Fruit fly (Drosophila melanogaster) whole organism, embryonic: ENCODE results near the gene gro.

ENCODE experiments used
- Asciz ChIP-seq: fragments of 200-800 bp; sonication (Bioruptor generic); optimal IDR thresholded peaks from 2 replicates; lab custom pipeline; 2017; ENCODE audit warnings: missing biosample characterization, mild to moderate bottlenecking, missing genetic modification characterization, missing genetic modification reagents
- B-H1 ChIP-seq: fragments of 200-800 bp; sonication (Bioruptor generic); IDR thresholded peaks from 3 replicates; pipeline ENCODE4 v1.3.6; 2022; ENCODE audit warnings: missing biosample characterization, missing genetic modification characterization
- B-H2 ChIP-seq: fragments of 200-800 bp; sonication (Bioruptor generic); optimal IDR thresholded peaks from 2 replicates; lab custom pipeline; 2018; ENCODE audit warnings: missing biosample characterization, mild to moderate bottlenecking, missing genetic modification characterization
- Bdp1 ChIP-seq: fragments of 200-800 bp; sonication (Bioruptor generic); optimal IDR thresholded peaks from 3 replicates; lab custom pipeline; 2016; ENCODE audit warnings: missing biosample characterization, missing genetic modification characterization
- CG10267 ChIP-seq: fragments of 200-800 bp; sonication (Bioruptor generic); optimal IDR thresholded peaks from 2 replicates; lab custom pipeline; 2018; ENCODE audit warnings: missing biosample characterization, mild to moderate bottlenecking, missing genetic modification characterization, moderate library complexity
- CG10366 ChIP-seq: fragments of 200-800 bp; sonication (Bioruptor generic); IDR thresholded peaks from 2 replicates; pipeline ENCODE4 v1.3.6; 2022; ENCODE audit warnings: missing biosample characterization, missing genetic modification characterization
- CG11456 ChIP-seq: fragments of 200-800 bp; sonication (Bioruptor generic); IDR thresholded peaks from 3 replicates; pipeline ENCODE4 v1.3.6; 2022; ENCODE audit warnings: missing biosample characterization, missing genetic modification characterization
- CG12071 ChIP-seq: fragments of 200-800 bp; sonication (Bioruptor generic); optimal IDR thresholded peaks from 3 replicates; lab custom pipeline; 2018; ENCODE audit warnings: missing biosample characterization, mild to moderate bottlenecking, missing genetic modification characterization
- CG12744 ChIP-seq: fragments of 200-800 bp; sonication (Bioruptor generic); optimal IDR thresholded peaks from 2 replicates; lab custom pipeline; 2016; ENCODE audit warnings: missing biosample characterization, missing genetic modification characterization
- CG13624 ChIP-seq: fragments of 200-800 bp; sonication (Bioruptor generic); optimal IDR thresholded peaks from 2 replicates; lab custom pipeline; 2016; ENCODE audit warnings: missing biosample characterization, missing genetic modification characterization
- CG13894 ChIP-seq: fragments of 200-800 bp; sonication (Bioruptor generic); optimal IDR thresholded peaks from 3 replicates; lab custom pipeline; 2018; ENCODE audit warnings: missing biosample characterization, mild to moderate bottlenecking, missing genetic modification characterization, moderate library complexity
- CG14050 ChIP-seq: fragments of 200-800 bp; sonication (Bioruptor generic); IDR thresholded peaks from 3 replicates; pipeline ENCODE4 v1.3.6; 2022; ENCODE audit warnings: missing biosample characterization, missing genetic modification characterization
- CG1603 ChIP-seq: fragments of 200-800 bp; sonication (Bioruptor generic); optimal IDR thresholded peaks from 2 replicates; lab custom pipeline; 2019; ENCODE audit warnings: missing biosample characterization, mild to moderate bottlenecking, missing genetic modification characterization, moderate library complexity
- CG16813 ChIP-seq: fragments of 200-800 bp; sonication (Bioruptor generic); IDR thresholded peaks from 3 replicates; pipeline ENCODE4 v1.3.6; 2022; ENCODE audit warnings: missing biosample characterization, missing genetic modification characterization; ENCODE audit not compliant: partially characterized antibody
- CG17612 ChIP-seq: fragments of 200-800 bp; sonication (Bioruptor generic); IDR thresholded peaks from 2 replicates; pipeline ENCODE4 v1.3.6; 2022; ENCODE audit warnings: missing biosample characterization, missing genetic modification characterization
- CG1832 ChIP-seq: fragments of 200-800 bp; sonication (Bioruptor generic); optimal IDR thresholded peaks from 2 replicates; lab custom pipeline; 2017; ENCODE audit warnings: missing biosample characterization, mild to moderate bottlenecking, missing genetic modification characterization, inconsistent platforms
- CG30403 ChIP-seq: fragments of 200-800 bp; sonication (Bioruptor generic); optimal IDR thresholded peaks from 3 replicates; lab custom pipeline; 2016; ENCODE audit warnings: missing biosample characterization, missing genetic modification characterization
- CG31388 ChIP-seq: fragments of 200-800 bp; sonication (Bioruptor generic); optimal IDR thresholded peaks from 2 replicates; lab custom pipeline; 2016; ENCODE audit warnings: missing biosample characterization, missing genetic modification characterization
- CG32532 ChIP-seq: fragments of 200-800 bp; sonication (Bioruptor generic); IDR thresholded peaks from 2 replicates; pipeline ENCODE4 v1.3.6; 2022; ENCODE audit warnings: missing biosample characterization, missing genetic modification characterization
- CG32772 ChIP-seq: fragments of 200-800 bp; sonication (Bioruptor generic); IDR thresholded peaks from 2 replicates; pipeline ENCODE4 v1.3.6; 2022; ENCODE audit warnings: missing biosample characterization, missing genetic modification characterization
- CG5953 ChIP-seq: fragments of 200-800 bp; sonication (Bioruptor generic); IDR thresholded peaks from 2 replicates; pipeline ENCODE4 v1.3.6; 2022; ENCODE audit warnings: missing biosample characterization, missing genetic modification characterization
- CG8388 ChIP-seq: fragments of 200-800 bp; sonication (Bioruptor generic); optimal IDR thresholded peaks from 2 replicates; lab custom pipeline; 2019; ENCODE audit warnings: missing biosample characterization, mild to moderate bottlenecking, missing genetic modification characterization, moderate library complexity
- CG8924 ChIP-seq: fragments of 200-800 bp; optimal IDR thresholded peaks from 3 replicates; lab custom pipeline; 2019; ENCODE audit warnings: missing biosample characterization, mild to moderate bottlenecking, missing genetic modification characterization, moderate library complexity
- CG9437 ChIP-seq: fragments of 200-800 bp; sonication (Bioruptor generic); optimal IDR thresholded peaks from 2 replicates; lab custom pipeline; 2018; ENCODE audit warnings: missing biosample characterization, mild to moderate bottlenecking, missing genetic modification characterization
- CG9876 ChIP-seq: fragments of 200-800 bp; sonication (Bioruptor generic); optimal IDR thresholded peaks from 2 replicates; lab custom pipeline; 2016; ENCODE audit warnings: missing biosample characterization, missing genetic modification characterization
- CG9932 ChIP-seq: fragments of 200-800 bp; sonication (Bioruptor generic); IDR thresholded peaks from 2 replicates; pipeline ENCODE4 v1.3.6; 2022; ENCODE audit warnings: missing biosample characterization, missing genetic modification characterization
- CkIIα-i1 ChIP-seq: fragments of 200-800 bp; sonication (Bioruptor generic); IDR thresholded peaks from 2 replicates; pipeline ENCODE4 v1.3.6; 2022; ENCODE audit warnings: missing biosample characterization, missing genetic modification characterization
- Dbx ChIP-seq: fragments of 200-800 bp; sonication (Bioruptor generic); IDR thresholded peaks from 3 replicates; pipeline ENCODE4 v1.3.6; 2022; ENCODE audit warnings: missing biosample characterization, missing genetic modification characterization
- Doc2 ChIP-seq: fragments of 200-800 bp; sonication (Bioruptor generic); IDR thresholded peaks from 2 replicates; pipeline ENCODE4 v1.3.6; 2022; ENCODE audit warnings: missing biosample characterization, missing genetic modification characterization
- Ets65A ChIP-seq: fragments of 200-800 bp; sonication (Bioruptor generic); peaks from one replicate; lab custom pipeline; 2016; ENCODE audit warnings: missing biosample characterization, missing genetic modification characterization
- Hey ChIP-seq: fragments of 200-800 bp; sonication (Bioruptor generic); optimal IDR thresholded peaks from 3 replicates; lab custom pipeline; 2018; ENCODE audit warnings: missing biosample characterization, mild to moderate bottlenecking, missing genetic modification characterization
- Hmr ChIP-seq: fragments of 200-800 bp; sonication (Bioruptor generic); optimal IDR thresholded peaks from 3 replicates; lab custom pipeline; 2017; ENCODE audit warnings: mild to moderate bottlenecking, missing biosample characterization, missing genetic modification reagents, missing genetic modification characterization
- Mad ChIP-seq: fragments of 200-800 bp; sonication (Bioruptor generic); optimal IDR thresholded peaks from 2 replicates; lab custom pipeline; 2016; ENCODE audit warnings: missing biosample characterization, missing genetic modification characterization
- ac ChIP-seq: fragments of 200-800 bp; sonication (Bioruptor generic); optimal IDR thresholded peaks from 3 replicates; lab custom pipeline; 2017; ENCODE audit warnings: missing biosample characterization, mild to moderate bottlenecking, missing genetic modification characterization
- al ChIP-seq: fragments of 200-800 bp; sonication (Bioruptor generic); IDR thresholded peaks from 2 replicates; pipeline ENCODE4 v1.3.6; 2022; ENCODE audit warnings: missing biosample characterization, missing genetic modification characterization
- ap ChIP-seq: fragments of 200-800 bp; sonication (Bioruptor generic); IDR thresholded peaks from 2 replicates; pipeline ENCODE4 v1.3.6; 2022; ENCODE audit warnings: missing biosample characterization, missing genetic modification characterization
- ash1 ChIP-seq: fragments of 200-800 bp; sonication (Bioruptor generic); optimal IDR thresholded peaks from 2 replicates; lab custom pipeline; 2018; ENCODE audit warnings: missing biosample characterization, mild to moderate bottlenecking, missing genetic modification characterization
- ato ChIP-seq: fragments of 200-800 bp; sonication (Bioruptor generic); IDR thresholded peaks from 2 replicates; pipeline ENCODE4 v1.3.6; 2022; ENCODE audit warnings: missing biosample characterization, missing genetic modification characterization; ENCODE audit not compliant: partially characterized antibody
- bowl ChIP-seq: fragments of 200-800 bp; sonication (Bioruptor generic); IDR thresholded peaks from 2 replicates; pipeline ENCODE4 v1.3.6; 2022; ENCODE audit warnings: missing biosample characterization, missing genetic modification characterization
- cg ChIP-seq: fragments of 200-800 bp; sonication (Bioruptor generic); optimal IDR thresholded peaks from 3 replicates; lab custom pipeline; 2019; ENCODE audit warnings: missing biosample characterization, mild to moderate bottlenecking, missing genetic modification characterization, moderate library complexity
- exex ChIP-seq: fragments of 200-800 bp; sonication (Bioruptor generic); optimal IDR thresholded peaks from 4 replicates; lab custom pipeline; 2018; ENCODE audit warnings: missing biosample characterization, mild to moderate bottlenecking, missing genetic modification characterization, moderate library complexity
- fu2 ChIP-seq: fragments of 200-800 bp; sonication (Bioruptor generic); optimal IDR thresholded peaks from 2 replicates; lab custom pipeline; 2016; ENCODE audit warnings: missing biosample characterization, missing genetic modification characterization
- gro ChIP-seq: fragments of 200-800 bp; sonication (Bioruptor generic); optimal IDR thresholded peaks from 2 replicates; lab custom pipeline; 2016; ENCODE audit warnings: missing biosample characterization, missing genetic modification characterization
- kay ChIP-seq: fragments of 200-800 bp; sonication (Bioruptor generic); optimal IDR thresholded peaks from 2 replicates; lab custom pipeline; 2016; ENCODE audit warnings: missing biosample characterization, missing genetic modification characterization
- ken ChIP-seq: fragments of 200-800 bp; sonication (Bioruptor generic); IDR thresholded peaks from 3 replicates; pipeline ENCODE4 v1.3.6; 2022; ENCODE audit warnings: missing biosample characterization, missing genetic modification characterization
- pita ChIP-seq: fragments of 200-800 bp; sonication (Bioruptor generic); optimal IDR thresholded peaks from 2 replicates; lab custom pipeline; 2017; ENCODE audit warnings: missing biosample characterization, mild to moderate bottlenecking, missing genetic modification characterization
- schlank ChIP-seq: fragments of 200-800 bp; sonication (Bioruptor generic); optimal IDR thresholded peaks from 2 replicates; lab custom pipeline; 2018; ENCODE audit warnings: missing biosample characterization, mild to moderate bottlenecking, missing genetic modification characterization
- sug ChIP-seq: fragments of 200-800 bp; optimal IDR thresholded peaks from 2 replicates; lab custom pipeline; 2019; ENCODE audit warnings: missing biosample characterization, mild to moderate bottlenecking, missing genetic modification characterization, moderate library complexity
- trem ChIP-seq: fragments of 200-800 bp; optimal IDR thresholded peaks from 3 replicates; lab custom pipeline; 2019; ENCODE audit warnings: missing biosample characterization, mild to moderate bottlenecking, missing genetic modification characterization, moderate library complexity
- tx ChIP-seq: fragments of 200-800 bp; sonication (Bioruptor generic); optimal IDR thresholded peaks from 2 replicates; lab custom pipeline; 2016; ENCODE audit warnings: missing biosample characterization, missing genetic modification characterization
- vvl ChIP-seq: fragments of 200-800 bp; sonication (Bioruptor generic); IDR thresholded peaks from 2 replicates; pipeline ENCODE4 v1.3.6; 2022; ENCODE audit warnings: missing biosample characterization, missing genetic modification characterization

The gro gene

DNA sequence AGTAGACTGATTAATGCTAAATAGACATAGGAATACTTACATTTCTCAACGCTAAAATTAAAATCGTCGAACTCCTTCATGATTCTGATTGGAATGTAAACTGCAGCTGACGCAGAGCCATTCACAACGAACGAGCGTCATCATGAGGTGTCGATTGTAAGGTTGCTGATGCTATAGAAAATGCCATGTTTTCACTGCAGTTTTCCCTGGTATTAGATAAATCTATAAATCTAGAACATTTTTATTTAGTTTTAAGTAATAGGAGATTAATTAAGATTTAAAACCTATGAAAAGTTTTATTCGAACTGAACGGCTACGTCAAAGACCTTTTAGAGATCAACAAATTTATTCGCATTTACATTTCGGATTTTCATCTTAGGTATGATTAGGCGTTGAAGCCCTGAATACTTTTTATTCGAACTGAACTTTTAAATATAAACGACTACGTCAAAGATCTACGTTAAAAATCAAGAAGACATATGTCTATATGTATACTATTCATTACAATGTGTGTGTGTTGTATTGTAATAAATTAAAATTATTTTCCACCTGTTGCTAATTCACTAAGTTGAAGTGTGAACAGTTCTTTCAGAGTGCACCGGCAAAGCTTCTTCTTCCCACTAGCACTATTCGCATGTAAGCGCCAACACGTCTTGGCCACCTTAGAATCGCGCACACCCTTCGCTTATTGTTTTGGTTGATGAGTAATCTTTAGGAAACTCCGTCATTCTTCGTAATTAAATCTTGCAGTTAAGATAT is 10.8 kb downstream of the gro start, which contains the start of the genes Exo84 and Vps2 (continued):
- peak; percentile 89 for TF ChIP-seq Ets65A
- no peak for TF ChIP-seq Asciz (GFP tag; lab: Kevin White, UChicago)
- no peak for TF ChIP-seq ap (GFP tag; lab: Robert Waterston, UW)
- no peak for TF ChIP-seq CG12744 (GFP tag; lab: Kevin White, UChicago)
- TF ChIP-seq pita: no peak
- TF ChIP-seq Bdp1 (GFP tag; lab: Kevin White, UChicago): no peak
- no peak for TF ChIP-seq CG13894 (tag; lab: Kevin White, UChicago)
- TF ChIP-seq Doc2 (GFP tag; lab: Robert Waterston, UW): no peak
- TF ChIP-seq Dbx (GFP tag; lab: Robert Waterston, UW): no peak; the same call in 2 of the 3 replicates
- no peak for TF ChIP-seq ash1 (GFP tag; lab: Kevin White, UChicago)
- TF ChIP-seq CkIIα-i1 (GFP tag; lab: Robert Waterston, UW): no peak
- peak; percentile 39; the same call in 1 of the 2 replicates for TF ChIP-seq CG32532 (GFP tag; lab: Robert Waterston, UW)
- peak; percentile 78 for TF ChIP-seq CG30403 (GFP tag; lab: Kevin White, UChicago)
- no peak for TF ChIP-seq CG16813 (GFP tag; lab: Robert Waterston, UW)
- TF ChIP-seq kay (GFP tag; lab: Kevin White, UChicago): peak; percentile 67
- no peak for TF ChIP-seq Hmr
- no peak for TF ChIP-seq exex (tag; lab: Kevin White, UChicago)
- TF ChIP-seq CG17612 (GFP tag; lab: Robert Waterston, UW): no peak
- TF ChIP-seq ac (GFP tag; lab: Kevin White, UChicago): no peak
- TF ChIP-seq B-H2 (GFP tag; lab: Kevin White, UChicago): no peak
- TF ChIP-seq Mad (GFP tag; lab: Kevin White, UChicago): peak; percentile 29
- no peak for TF ChIP-seq bowl
- peak; percentile 55 for TF ChIP-seq CG9437 (GFP tag; lab: Kevin White, UChicago)
- TF ChIP-seq schlank: no peak
- TF ChIP-seq CG10366: no peak
- peak; percentile 4 for TF ChIP-seq CG13624 (GFP tag; lab: Kevin White, UChicago)
- no peak for TF ChIP-seq CG1832 (GFP tag; lab: Kevin White, UChicago)
- no peak; the same call in 2 of the 3 replicates for TF ChIP-seq B-H1 (GFP tag; lab: Robert Waterston, UW)
- TF ChIP-seq CG11456 (GFP tag; lab: Robert Waterston, UW): peak; percentile 16; the same call in 1 of the 3 replicates
- TF ChIP-seq CG12071 (GFP tag; lab: Kevin White, UChicago): no peak
- peak; percentile 31 for TF ChIP-seq trem (tag; lab: Kevin White, UChicago)
- TF ChIP-seq CG10267 (tag; lab: Kevin White, UChicago): peak; percentile 33
- peak; percentile 24 for TF ChIP-seq CG1603 (tag; lab: Kevin White, UChicago)
- TF ChIP-seq CG9932: peak; percentile 64
- peak; percentile 37 for TF ChIP-seq gro
- peak; percentile 38; the same call in 1 of the 2 replicates for TF ChIP-seq al (GFP tag; lab: Robert Waterston, UW)
- TF ChIP-seq fu2 (GFP tag; lab: Kevin White, UChicago): peak; percentile 14
- TF ChIP-seq CG32772 (GFP tag; lab: Robert Waterston, UW): no peak
- no peak for TF ChIP-seq CG14050 (GFP tag; lab: Robert Waterston, UW)
- no peak for TF ChIP-seq CG8388 (GFP tag; lab: Kevin White, UChicago)
- TF ChIP-seq ato (GFP tag; lab: Robert Waterston, UW): no peak
- no peak for TF ChIP-seq CG31388 (GFP tag; lab: Kevin White, UChicago)
- peak; percentile 50 for TF ChIP-seq CG8924 (tag; lab: Kevin White, UChicago)
- TF ChIP-seq CG9876 (GFP tag; lab: Kevin White, UChicago): no peak
- TF ChIP-seq vvl (GFP tag; lab: Robert Waterston, UW): peak; percentile 13; the same call in 1 of the 2 replicates
- no peak for TF ChIP-seq cg (GFP tag; lab: Kevin White, UChicago)
- TF ChIP-seq tx: peak; percentile 28
- TF ChIP-seq ken: no peak
- TF ChIP-seq CG5953: no peak
- TF ChIP-seq Hey (tag; lab: Kevin White, UChicago): no peak
- TF ChIP-seq sug (tag; lab: Kevin White, UChicago): peak; percentile 68
